Fruit fly (Drosophila melanogaster) whole organism, embryonic: Measurements from ENCODE around the gene tral.

ENCODE experiments used
- Antp ChIP-seq: fragments of 200-800 bp; sonication (Bioruptor generic); optimal IDR thresholded peaks from 3 replicates; lab custom pipeline; 2016; ENCODE audit warnings: missing biosample characterization, missing genetic modification characterization
- Atf-2 ChIP-seq: fragments of 200-800 bp; sonication (Bioruptor generic); optimal IDR thresholded peaks from 2 replicates; lab custom pipeline; 2016; ENCODE audit warnings: missing biosample characterization, missing genetic modification characterization
- Bgb ChIP-seq: fragments of 200-800 bp; sonication (Bioruptor generic); IDR thresholded peaks from 2 replicates; pipeline ENCODE4 v1.3.6; 2022; ENCODE audit warnings: missing biosample characterization, missing genetic modification characterization; ENCODE audit not compliant: partially characterized antibody
- CG10979 ChIP-seq: fragments of 200-800 bp; sonication (Bioruptor generic); optimal IDR thresholded peaks from 2 replicates; lab custom pipeline; 2018; ENCODE audit warnings: missing biosample characterization, mild to moderate bottlenecking, missing genetic modification characterization, moderate library complexity
- CG11696 ChIP-seq: fragments of 200-800 bp; sonication (Bioruptor generic); IDR thresholded peaks from 2 replicates; pipeline ENCODE4 v1.3.6; 2022; ENCODE audit warnings: missing biosample characterization, missing genetic modification characterization
- CG13287 ChIP-seq: fragments of 200-800 bp; sonication (Bioruptor generic); IDR thresholded peaks from 2 replicates; pipeline ENCODE4 v1.3.6; 2022; ENCODE audit warnings: missing biosample characterization, missing genetic modification characterization; ENCODE audit not compliant: partially characterized antibody
- CG1603 ChIP-seq: fragments of 200-800 bp; sonication (Bioruptor generic); optimal IDR thresholded peaks from 2 replicates; lab custom pipeline; 2019; ENCODE audit warnings: missing biosample characterization, mild to moderate bottlenecking, missing genetic modification characterization, moderate library complexity
- CG16815 ChIP-seq: fragments of 200-800 bp; sonication (Bioruptor generic); optimal IDR thresholded peaks from 3 replicates; lab custom pipeline; 2017; ENCODE audit warnings: missing biosample characterization, mild to moderate bottlenecking, missing genetic modification characterization
- CG16863 ChIP-seq: fragments of 200-800 bp; sonication (Bioruptor generic); optimal IDR thresholded peaks from 3 replicates; lab custom pipeline; 2016; ENCODE audit warnings: missing biosample characterization, missing genetic modification characterization
- CG17361 ChIP-seq: fragments of 200-800 bp; sonication (Bioruptor generic); IDR thresholded peaks from 3 replicates; pipeline ENCODE4 v1.3.6; 2022; ENCODE audit warnings: missing biosample characterization, missing genetic modification characterization
- CG18011 ChIP-seq: fragments of 200-800 bp; sonication (Bioruptor generic); optimal IDR thresholded peaks from 2 replicates; lab custom pipeline; 2017; ENCODE audit warnings: missing biosample characterization, missing genetic modification characterization, mild to moderate bottlenecking, moderate library complexity, missing genotype
- CG18476 ChIP-seq: fragments of 200-800 bp; sonication (Bioruptor generic); optimal IDR thresholded peaks from 2 replicates; lab custom pipeline; 2016; ENCODE audit warnings: missing biosample characterization, mild to moderate bottlenecking, missing genetic modification characterization
- CG2202 ChIP-seq: fragments of 200-800 bp; sonication (Bioruptor generic); optimal IDR thresholded peaks from 2 replicates; lab custom pipeline; 2018; ENCODE audit warnings: missing biosample characterization, mild to moderate bottlenecking, missing genetic modification characterization
- CG31388 ChIP-seq: fragments of 200-800 bp; sonication (Bioruptor generic); optimal IDR thresholded peaks from 2 replicates; lab custom pipeline; 2016; ENCODE audit warnings: missing biosample characterization, missing genetic modification characterization
- CG4360 ChIP-seq: fragments of 200-800 bp; sonication (Bioruptor generic); IDR thresholded peaks from 2 replicates; pipeline ENCODE4 v1.3.6; 2022; ENCODE audit warnings: missing biosample characterization, missing genetic modification characterization
- CG4617 ChIP-seq: fragments of 200-800 bp; sonication (Bioruptor generic); optimal IDR thresholded peaks from 3 replicates; lab custom pipeline; 2016; ENCODE audit warnings: missing biosample characterization, missing genetic modification characterization, borderline replicate concordance
- CG4707 ChIP-seq: fragments of 200-800 bp; sonication (Bioruptor generic); optimal IDR thresholded peaks from 2 replicates; lab custom pipeline; 2018; ENCODE audit warnings: missing biosample characterization, mild to moderate bottlenecking, missing genetic modification characterization, moderate library complexity
- CG5180 ChIP-seq: fragments of 200-800 bp; sonication (Bioruptor generic); optimal IDR thresholded peaks from 3 replicates; lab custom pipeline; 2017; ENCODE audit warnings: missing biosample characterization, missing genetic modification characterization, mild to moderate bottlenecking, moderate library complexity, missing genetic modification reagents
- CG6791 ChIP-seq: fragments of 200-800 bp; sonication (Bioruptor generic); IDR thresholded peaks from 3 replicates; pipeline ENCODE4 v1.3.6; 2022; ENCODE audit warnings: missing biosample characterization, missing genetic modification characterization; ENCODE audit not compliant: partially characterized antibody
- CG7556 ChIP-seq: fragments of 200-800 bp; sonication (Bioruptor generic); optimal IDR thresholded peaks from 2 replicates; lab custom pipeline; 2017; ENCODE audit warnings: missing biosample characterization, mild to moderate bottlenecking, missing genetic modification characterization
- CG7839 ChIP-seq: fragments of 200-800 bp; sonication (Bioruptor generic); optimal IDR thresholded peaks from 3 replicates; lab custom pipeline; 2018; ENCODE audit warnings: missing biosample characterization, mild to moderate bottlenecking, missing genetic modification characterization, moderate library complexity
- Chrac-16 ChIP-seq: fragments of 200-800 bp; sonication (Bioruptor generic); optimal IDR thresholded peaks from 3 replicates; lab custom pipeline; 2016; ENCODE audit warnings: missing biosample characterization, missing genetic modification characterization
- Dbx ChIP-seq: fragments of 200-800 bp; sonication (Bioruptor generic); IDR thresholded peaks from 3 replicates; pipeline ENCODE4 v1.3.6; 2022; ENCODE audit warnings: missing biosample characterization, missing genetic modification characterization
- Elba2 ChIP-seq: fragments of 200-800 bp; sonication (Bioruptor generic); optimal IDR thresholded peaks from 3 replicates; lab custom pipeline; 2016; ENCODE audit warnings: missing biosample characterization, missing genetic modification characterization
- H2.0 ChIP-seq: fragments of 200-800 bp; sonication (Bioruptor generic); IDR thresholded peaks from 2 replicates; pipeline ENCODE4 v1.3.6; 2022; ENCODE audit warnings: missing biosample characterization, missing genetic modification characterization
- HmgD ChIP-seq: fragments of 200-800 bp; sonication (Bioruptor generic); optimal IDR thresholded peaks from 3 replicates; lab custom pipeline; 2016; ENCODE audit warnings: missing biosample characterization, missing genetic modification characterization
- Lim3 ChIP-seq: fragments of 200-800 bp; sonication (Bioruptor generic); IDR thresholded peaks from 2 replicates; pipeline ENCODE4 v1.3.6; 2022; ENCODE audit warnings: missing biosample characterization, missing genetic modification characterization
- MESR4 ChIP-seq: fragments of 200-800 bp; sonication (Bioruptor generic); optimal IDR thresholded peaks from 2 replicates; lab custom pipeline; 2018; ENCODE audit warnings: missing biosample characterization, mild to moderate bottlenecking, missing genetic modification characterization, moderate library complexity
- NfI ChIP-seq: fragments of 200-800 bp; sonication (Bioruptor generic); optimal IDR thresholded peaks from 3 replicates; lab custom pipeline; 2018; ENCODE audit warnings: missing biosample characterization, mild to moderate bottlenecking, missing genetic modification characterization, moderate library complexity
- Opbp ChIP-seq: fragments of 200-800 bp; sonication (Bioruptor generic); IDR thresholded peaks from 3 replicates; pipeline ENCODE4 v1.3.6; 2022; ENCODE audit warnings: missing biosample characterization, missing genetic modification characterization; ENCODE audit not compliant: partially characterized antibody
- Rx ChIP-seq: fragments of 200-800 bp; sonication (Bioruptor generic); IDR thresholded peaks from 2 replicates; pipeline ENCODE4 v1.3.6; 2022; ENCODE audit warnings: missing biosample characterization, missing genetic modification characterization
- Sry-δ ChIP-seq: fragments of 200-800 bp; sonication (Bioruptor generic); optimal IDR thresholded peaks from 2 replicates; lab custom pipeline; 2016; ENCODE audit warnings: missing biosample characterization, missing genetic modification characterization
- ap ChIP-seq: fragments of 200-800 bp; sonication (Bioruptor generic); IDR thresholded peaks from 2 replicates; pipeline ENCODE4 v1.3.6; 2022; ENCODE audit warnings: missing biosample characterization, missing genetic modification characterization
- bbx ChIP-seq: fragments of 200-800 bp; sonication (Bioruptor generic); IDR thresholded peaks from 2 replicates; pipeline ENCODE4 v1.3.6; 2022; ENCODE audit warnings: missing biosample characterization, missing genetic modification characterization; ENCODE audit not compliant: partially characterized antibody
- cad ChIP-seq: fragments of >200 bp; optimal IDR thresholded peaks from 2 replicates; lab custom pipeline; 2017; ENCODE audit warnings: missing biosample characterization, missing genetic modification characterization
- cato ChIP-seq: fragments of 200-800 bp; sonication (Bioruptor generic); optimal IDR thresholded peaks from 2 replicates; lab custom pipeline; 2016; ENCODE audit warnings: missing biosample characterization, missing genetic modification characterization, borderline replicate concordance
- corto ChIP-seq: fragments of 200-800 bp; sonication (Bioruptor generic); optimal IDR thresholded peaks from 2 replicates; lab custom pipeline; 2016; ENCODE audit warnings: missing biosample characterization, mild to moderate bottlenecking, missing genetic modification characterization, moderate library complexity
- en ChIP-seq: fragments of 200-800 bp; sonication (Bioruptor generic); optimal IDR thresholded peaks from 2 replicates; lab custom pipeline; 2016; ENCODE audit warnings: missing biosample characterization, missing genetic modification characterization
- esg ChIP-seq: fragments of 200-800 bp; sonication (Bioruptor generic); conservative IDR thresholded peaks from 2 replicates; pipeline ENCODE4 v1.3.6; 2022; ENCODE audit warnings: missing biosample characterization, missing genetic modification characterization
- gsb ChIP-seq: fragments of 200-800 bp; sonication (Bioruptor generic); IDR thresholded peaks from 2 replicates; pipeline ENCODE4 v1.3.6; 2022; ENCODE audit warnings: missing biosample characterization, missing genetic modification characterization
- jigr1 ChIP-seq: fragments of 200-800 bp; sonication (Bioruptor generic); IDR thresholded peaks from 3 replicates; pipeline ENCODE4 v1.3.6; 2022; ENCODE audit warnings: missing biosample characterization, missing genetic modification characterization
- nau ChIP-seq: fragments of 200-800 bp; sonication (Bioruptor generic); optimal IDR thresholded peaks from 3 replicates; lab custom pipeline; 2017; ENCODE audit warnings: missing biosample characterization, mild to moderate bottlenecking, missing genetic modification characterization, missing genetic modification reagents
- pho ChIP-seq: fragments of 200-800 bp; sonication (Bioruptor generic); optimal IDR thresholded peaks from 2 replicates; lab custom pipeline; 2016; ENCODE audit warnings: missing biosample characterization, missing genetic modification characterization
- pros ChIP-seq: fragments of 200-800 bp; sonication (Bioruptor generic); optimal IDR thresholded peaks from 3 replicates; lab custom pipeline; 2019; ENCODE audit warnings: missing biosample characterization, mild to moderate bottlenecking, missing genetic modification characterization, moderate library complexity
- run ChIP-seq: fragments of 200-800 bp; sonication (Bioruptor generic); optimal IDR thresholded peaks from 3 replicates; lab custom pipeline; 2018; ENCODE audit warnings: missing biosample characterization, mild to moderate bottlenecking, missing genetic modification characterization
- sisA ChIP-seq: fragments of 200-800 bp; sonication (Bioruptor generic); IDR thresholded peaks from 2 replicates; pipeline ENCODE4 v1.3.6; 2022; ENCODE audit warnings: missing biosample characterization, missing genetic modification characterization
- ttk ChIP-seq: fragments of 200-800 bp; sonication (Bioruptor generic); IDR thresholded peaks from 2 replicates; pipeline ENCODE4 v2.1.2; 2022; ENCODE audit warnings: missing biosample characterization, missing genetic modification characterization
- z ChIP-seq: fragments of 200-800 bp; sonication (Bioruptor generic); IDR thresholded peaks from 3 replicates; pipeline ENCODE4 v1.3.6; 2022; ENCODE audit warnings: missing biosample characterization, missing genetic modification characterization
- zen2 ChIP-seq: fragments of 200-800 bp; sonication (Bioruptor generic); IDR thresholded peaks from 3 replicates; pipeline ENCODE4 v1.3.6; 2022; ENCODE audit warnings: missing biosample characterization, missing genetic modification characterization; ENCODE audit not compliant: partially characterized antibody

tral gene

dm6 chr3L:12503865-12504650 is 10.8 kb upstream of the tral start, which contains the start of the genes CG10646 and vih (continued):
- TF ChIP-seq NfI (GFP tag; lab: Kevin White, UChicago) (peak; percentile 60), HmgD (GFP tag; lab: Kevin White, UChicago) (no peak), CG16815 (GFP tag; lab: Kevin White, UChicago) (no peak), CG18011 (GFP tag; lab: Kevin White, UChicago) (no peak), esg (no peak), Bgb (GFP tag; lab: Robert Waterston, UW) (peak; percentile 17; the same call in 1 of the 2 replicates), CG4360 (GFP tag; lab: Robert Waterston, UW) (no peak), CG11696 (GFP tag; lab: Robert Waterston, UW) (no peak), sisA (no peak), bbx (no peak), MESR4 (GFP tag; lab: Kevin White, UChicago) (peak; percentile 96), CG6791 (GFP tag; lab: Robert Waterston, UW) (no peak), pho (no peak), CG31388 (GFP tag; lab: Kevin White, UChicago) (peak; percentile 29), z (GFP tag; lab: Robert Waterston, UW) (no peak), pros (no peak), zen2 (GFP tag; lab: Robert Waterston, UW) (no peak), ttk (GFP tag; lab: Robert Waterston, UW) (no peak; the same call in 1 of the 2 replicates), Atf-2 (no peak), CG13287 (GFP tag; lab: Robert Waterston, UW) (peak; percentile 40; the same call in 1 of the 2 replicates), Chrac-16 (GFP tag; lab: Kevin White, UChicago) (peak; percentile 40), run (tag; lab: Kevin White, UChicago) (no peak), cato (GFP tag; lab: Kevin White, UChicago) (no peak), CG4707 (GFP tag; lab: Kevin White, UChicago) (no peak), corto (GFP tag; lab: Kevin White, UChicago) (no peak), H2.0 (peak; percentile 31; the same call in 1 of the 2 replicates), Lim3 (GFP tag; lab: Robert Waterston, UW) (no peak), CG10979 (tag; lab: Kevin White, UChicago) (peak; percentile 41), CG7556 (peak; percentile 40), cad (GFP tag; lab: Kevin White, UChicago) (no peak), CG1603 (tag; lab: Kevin White, UChicago) (peak; percentile 71), ap (no peak), Antp (GFP tag; lab: Kevin White, UChicago) (no peak), Opbp (peak; percentile 37; the same call in 1 of the 3 replicates), Dbx (GFP tag; lab: Robert Waterston, UW) (0 out of 3 replicates have a peak, but pooled peaks have one; percentile 37), CG7839 (tag; lab: Kevin White, UChicago) (peak; percentile 53), gsb (GFP tag; lab: Robert Waterston, UW) (no peak), CG5180 (GFP tag; lab: Kevin White, UChicago) (no peak), nau (GFP tag; lab: Kevin White, UChicago) (no peak), en (GFP tag; lab: Kevin White, UChicago) (no peak), Sry-δ (GFP tag; lab: Kevin White, UChicago) (peak; percentile 49), Rx (GFP tag; lab: Robert Waterston, UW) (no peak), CG17361 (GFP tag; lab: Robert Waterston, UW) (peak; percentile 73), CG18476 (GFP tag; lab: Kevin White, UChicago) (no peak), CG2202 (tag; lab: Kevin White, UChicago) (no peak), Elba2 (GFP tag; lab: Kevin White, UChicago) (no peak), jigr1 (no peak), CG4617 (GFP tag; lab: Kevin White, UChicago) (peak; percentile 75), CG16863 (GFP tag; lab: Kevin White, UChicago) (no peak)
